Worm (Caenorhabditis elegans): ENCODE data around the gene let-4.

The let-4 gene

DNA sequence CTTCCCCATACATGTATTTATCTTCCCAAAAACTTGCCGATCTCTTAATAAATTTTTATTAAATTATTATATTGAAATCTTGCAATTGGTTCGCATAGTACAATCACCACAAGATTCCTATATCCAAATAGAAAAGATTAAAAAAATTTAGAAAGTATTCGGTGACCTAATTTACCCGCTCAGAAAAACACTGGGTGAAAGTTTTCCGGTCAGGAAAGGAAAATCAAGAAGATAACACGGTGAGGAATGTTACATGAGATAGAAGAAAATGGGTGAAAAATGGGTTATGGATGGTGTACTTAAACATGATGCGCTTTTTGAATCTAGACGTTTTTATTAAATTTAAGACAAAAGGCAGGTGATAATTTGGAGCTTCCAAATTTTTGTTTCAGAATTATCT, 3.1 kb downstream of the let-4 start:
- TF ChIP-seq him-1 (tag; optimal IDR thresholded peaks at IDR 0.05) (no peak), W03F9.2 (tag; optimal IDR thresholded peaks at IDR 0.05) (no peak), dao-5 (tag; optimal IDR thresholded peaks at IDR 0.05) (no peak)

DNA sequence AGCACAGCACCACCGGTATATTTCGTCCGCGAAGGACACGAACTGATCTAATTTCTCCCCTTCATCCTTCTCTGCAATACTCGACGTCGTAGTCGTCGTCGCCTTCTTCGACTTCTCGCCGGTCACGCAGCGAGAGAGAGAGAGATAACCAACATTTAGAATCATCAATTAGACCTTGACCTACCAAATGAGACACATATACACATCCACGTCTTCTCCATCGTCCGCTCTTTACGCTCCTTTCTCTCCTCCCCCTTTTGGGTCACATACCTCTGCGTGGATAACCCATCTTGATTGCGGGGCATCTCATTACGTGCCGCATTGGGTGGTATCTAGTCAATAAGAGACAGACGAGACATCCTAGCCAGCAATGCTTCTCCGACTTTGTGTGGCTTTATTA, 3.7 kb downstream of the let-4 start, which contains the start of gene sym-1:
TSS of gene sym-1 (plus strand) at position 194 of the 400 bp plus-strand sequence.
- TF ChIP-seq W03F9.2 (tag; optimal IDR thresholded peaks at IDR 0.05) (no peak), him-1 (tag; optimal IDR thresholded peaks at IDR 0.05) (no peak), dao-5 (tag; optimal IDR thresholded peaks at IDR 0.05) (no peak)

ce11 chrX:14584335-14584734, 6.6 kb downstream of the let-4 start:
- TF ChIP-seq him-1 (tag; optimal IDR thresholded peaks at IDR 0.05): no peak
- no peak for TF ChIP-seq W03F9.2 (tag; optimal IDR thresholded peaks at IDR 0.05)
- no peak for TF ChIP-seq dao-5 (tag; optimal IDR thresholded peaks at IDR 0.05)

DNA sequence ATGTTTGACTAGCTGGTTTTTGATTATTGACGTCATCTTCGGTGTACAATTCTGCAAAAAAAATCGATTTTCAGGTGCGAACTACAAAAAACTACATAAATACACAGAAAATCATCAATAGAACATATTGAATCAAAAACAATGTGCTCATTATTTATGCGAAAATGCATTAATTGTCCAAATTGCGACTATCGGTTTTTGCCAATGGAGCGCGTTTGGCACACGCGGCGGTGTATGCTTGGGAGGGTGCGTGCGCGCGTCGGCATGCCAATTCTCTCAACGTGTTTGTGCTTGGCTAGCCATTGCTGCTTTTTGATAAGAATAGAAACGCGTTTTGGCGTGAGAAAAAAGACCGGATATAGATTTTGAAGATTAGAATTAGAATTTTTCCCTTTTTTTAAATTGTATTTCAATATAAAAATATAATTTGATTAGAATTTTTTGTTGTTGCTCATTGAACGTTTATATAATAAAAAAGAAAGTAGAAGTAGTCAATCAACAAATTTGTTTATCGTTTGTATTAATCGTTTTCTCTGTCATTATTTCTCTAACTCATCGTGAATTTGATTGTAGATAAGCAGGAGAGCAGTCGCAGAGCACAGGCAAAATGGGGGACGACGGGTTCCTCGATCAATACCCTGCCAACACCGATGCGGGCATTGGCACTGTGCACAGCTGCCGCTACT, 11.5 kb downstream of the let-4 start, which contains the start of the genes C44H4.4 and tap-1:
TSS of gene C44H4.4 (minus strand) at position 51 of the 686 bp plus-strand sequence.
TSS of gene tap-1 (plus strand) at position 574 of the 686 bp plus-strand sequence.
- TF ChIP-seq him-1 (tag; optimal IDR thresholded peaks at IDR 0.05) (no peak), dao-5 (tag; optimal IDR thresholded peaks at IDR 0.05) (no peak), W03F9.2 (tag; optimal IDR thresholded peaks at IDR 0.05) (no peak)

DNA sequence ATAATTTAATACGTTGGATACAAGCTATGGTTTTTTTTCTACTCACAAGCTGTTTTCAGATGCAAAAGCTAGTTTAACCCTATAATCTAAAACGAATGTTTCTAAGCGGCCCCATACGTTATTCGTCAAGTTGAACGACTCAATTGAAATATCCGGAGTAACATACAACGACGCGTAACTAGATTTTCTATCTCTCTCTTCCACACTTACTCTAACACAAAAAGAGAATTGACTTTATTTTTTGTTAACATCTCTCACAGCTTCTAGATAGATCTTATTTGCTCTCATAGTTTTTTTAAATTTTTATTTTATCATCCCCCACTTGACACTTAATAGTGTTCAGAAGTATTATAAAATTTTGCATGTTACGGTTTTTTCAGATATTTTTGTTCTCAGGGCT, 15.5 kb downstream of the let-4 start:
- TF ChIP-seq him-1 (tag; optimal IDR thresholded peaks at IDR 0.05): no peak
- TF ChIP-seq dao-5 (tag; optimal IDR thresholded peaks at IDR 0.05): no peak
- no peak for TF ChIP-seq W03F9.2 (tag; optimal IDR thresholded peaks at IDR 0.05)

DNA sequence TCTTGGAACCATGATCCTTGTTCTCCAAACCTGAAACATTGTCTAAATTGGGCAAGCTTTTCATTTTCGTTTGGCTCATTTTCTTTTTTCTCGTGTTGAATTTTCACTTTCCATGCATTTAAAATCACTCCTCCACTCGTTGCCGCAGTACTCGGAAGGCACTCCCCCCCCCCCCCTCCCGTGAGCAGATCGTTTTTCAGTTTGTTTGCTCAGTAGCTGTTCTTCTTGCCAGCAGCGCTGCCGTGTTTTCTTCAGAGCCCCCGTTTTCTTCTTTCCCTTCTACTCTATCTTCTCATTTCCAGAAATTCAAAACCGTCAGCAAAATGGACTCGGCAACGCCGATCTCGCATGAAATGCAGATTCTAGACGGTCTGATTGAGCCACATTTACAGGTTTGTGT, 17.1 kb downstream of the let-4 start, which contains the start of gene C44H4.8:
TSS of gene C44H4.8 (plus strand) at position 301 of the 400 bp plus-strand sequence.
- TF ChIP-seq dao-5 (tag; optimal IDR thresholded peaks at IDR 0.05): no peak
- TF ChIP-seq him-1 (tag; optimal IDR thresholded peaks at IDR 0.05): no peak
- TF ChIP-seq W03F9.2 (tag; optimal IDR thresholded peaks at IDR 0.05): no peak

DNA sequence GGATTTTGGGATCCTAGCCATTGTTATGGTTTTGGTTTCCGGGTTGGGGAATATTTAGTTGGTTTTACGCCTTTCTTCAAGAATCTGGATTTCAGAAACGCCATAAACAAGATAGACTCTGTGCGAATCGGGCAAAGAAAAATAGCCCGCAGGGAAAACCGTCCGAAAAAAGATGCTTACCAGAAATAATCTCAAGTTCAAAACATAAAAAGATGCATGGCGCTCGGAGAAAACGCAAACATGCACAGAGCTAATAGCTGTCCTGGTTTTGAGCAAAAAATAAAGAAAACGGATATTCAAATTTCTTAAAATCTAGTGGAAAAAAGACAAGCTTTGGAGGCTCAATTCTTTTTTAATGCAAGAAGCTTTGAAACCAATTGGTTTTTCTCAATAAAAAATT, 21.5 kb downstream of the let-4 start, which contains the start of gene C44H4.6:
TSS of gene C44H4.6 (minus strand) at position 101 of the 400 bp plus-strand sequence.
- no peak for TF ChIP-seq him-1 (tag; optimal IDR thresholded peaks at IDR 0.05)
- no peak for TF ChIP-seq W03F9.2 (tag; optimal IDR thresholded peaks at IDR 0.05)
- no peak for TF ChIP-seq dao-5 (tag; optimal IDR thresholded peaks at IDR 0.05)

ce11 chrX:14602676-14603075, 24.9 kb downstream of the let-4 start, which contains the start of gene eor-2:
eor-2 (plus strand) TSS chrX:14603017.
- TF ChIP-seq W03F9.2 (tag; optimal IDR thresholded peaks at IDR 0.05) (no peak), dao-5 (tag; optimal IDR thresholded peaks at IDR 0.05) (no peak), him-1 (tag; optimal IDR thresholded peaks at IDR 0.05) (peak; percentile 23)

DNA sequence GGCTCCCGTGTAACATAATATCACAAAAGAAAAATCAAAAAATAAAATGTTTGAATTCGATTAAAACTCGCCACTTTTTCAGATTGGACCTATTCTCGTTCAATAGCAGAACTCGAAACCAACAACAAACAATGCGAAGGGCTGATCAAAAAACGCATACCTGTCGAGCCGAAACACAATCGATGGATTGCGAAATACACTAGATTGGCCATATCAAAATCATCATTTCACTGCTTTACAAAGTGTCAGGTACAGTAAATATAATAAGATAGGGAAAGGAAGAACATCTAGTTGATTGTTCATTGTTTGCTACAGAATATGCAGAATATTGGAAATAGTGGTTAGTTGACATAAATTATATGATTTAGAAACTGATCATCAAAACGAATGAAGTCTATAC, 30.0 kb downstream of the let-4 start:
- TF ChIP-seq W03F9.2 (tag; optimal IDR thresholded peaks at IDR 0.05): no peak
- no peak for TF ChIP-seq dao-5 (tag; optimal IDR thresholded peaks at IDR 0.05)
- no peak for TF ChIP-seq him-1 (tag; optimal IDR thresholded peaks at IDR 0.05)

DNA sequence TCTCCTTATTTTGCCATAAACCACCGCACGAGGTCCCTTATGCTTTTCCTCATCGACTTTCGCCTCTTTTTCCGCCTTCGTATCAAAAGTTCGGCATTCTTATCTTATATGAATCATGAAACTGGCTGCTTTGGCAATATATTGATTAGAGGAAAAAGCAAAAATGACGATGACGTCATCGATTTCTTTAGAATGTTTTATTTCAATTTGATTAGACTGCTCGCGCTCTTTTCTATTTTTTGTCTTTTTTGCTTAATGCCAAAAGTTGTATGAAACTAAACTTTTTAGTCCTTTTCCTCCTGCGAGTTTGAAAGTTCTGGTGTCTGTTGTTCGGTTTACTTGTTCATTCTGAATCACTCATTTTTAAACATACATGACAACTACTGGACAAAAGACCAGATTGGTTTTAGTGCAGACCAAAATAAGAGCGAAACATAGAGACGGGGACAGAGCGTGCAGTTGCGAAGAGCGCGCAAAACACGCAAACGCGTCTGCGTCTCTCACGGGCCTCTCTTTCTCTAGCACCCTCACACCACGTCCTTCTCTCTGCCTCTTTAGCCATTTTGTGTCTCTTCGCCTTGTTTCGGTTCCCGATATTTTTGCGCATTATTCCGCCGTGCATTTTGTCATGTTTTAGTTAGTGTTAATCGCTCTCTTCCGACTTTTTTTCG, 32.5 kb downstream of the let-4 start:
- no peak for TF ChIP-seq dao-5 (tag; optimal IDR thresholded peaks at IDR 0.05)
- TF ChIP-seq him-1 (tag; optimal IDR thresholded peaks at IDR 0.05): no peak
- no peak for TF ChIP-seq W03F9.2 (tag; optimal IDR thresholded peaks at IDR 0.05)

DNA sequence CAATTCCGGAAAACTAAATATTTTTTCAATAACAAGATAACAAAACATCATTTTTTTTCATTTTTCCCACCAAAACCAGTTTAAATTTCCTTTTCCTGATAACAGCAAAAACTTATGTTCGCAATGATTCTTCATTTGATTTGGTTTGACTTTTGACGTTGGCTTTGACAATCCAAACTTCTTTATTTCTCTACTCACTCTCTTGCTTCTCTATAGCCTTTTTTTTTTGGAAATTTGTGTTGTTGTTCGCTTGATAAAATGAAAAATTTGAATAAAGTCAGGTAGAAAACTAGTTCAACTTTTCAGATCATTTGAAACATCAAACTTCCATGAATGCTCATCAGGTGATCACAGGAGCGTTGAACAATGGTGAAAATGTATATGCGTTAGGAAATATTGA, 33.3 kb downstream of the let-4 start, which contains the start of gene rbc-1:
TSS of gene rbc-1 (plus strand) at position 301 of the 400 bp plus-strand sequence.
- TF ChIP-seq W03F9.2 (tag; optimal IDR thresholded peaks at IDR 0.05): no peak
- no peak for TF ChIP-seq dao-5 (tag; optimal IDR thresholded peaks at IDR 0.05)
- no peak for TF ChIP-seq him-1 (tag; optimal IDR thresholded peaks at IDR 0.05)

DNA sequence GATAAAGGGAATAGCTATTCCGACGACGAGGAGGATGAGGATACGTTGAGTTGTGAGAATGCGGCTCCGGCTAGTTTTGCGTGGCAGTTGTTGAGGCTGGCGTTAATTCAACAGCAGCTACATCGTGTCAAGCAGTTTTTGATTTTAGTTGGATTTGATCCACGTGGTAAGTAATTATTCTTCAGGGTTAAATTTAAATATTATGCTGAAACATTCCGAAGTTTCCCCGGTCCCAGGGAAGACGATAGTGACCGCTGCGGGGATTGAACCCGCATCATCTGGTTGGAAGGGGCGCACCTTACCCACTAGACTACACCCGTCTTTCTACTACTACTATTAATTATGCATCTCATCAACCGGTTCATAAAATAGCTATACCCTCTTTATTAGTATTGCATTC, 43.5 kb downstream of the let-4 start:
- no peak for TF ChIP-seq him-1 (tag; optimal IDR thresholded peaks at IDR 0.05)
- no peak for TF ChIP-seq W03F9.2 (tag; optimal IDR thresholded peaks at IDR 0.05)
- no peak for TF ChIP-seq dao-5 (tag; optimal IDR thresholded peaks at IDR 0.05)

ce11 chrX:14628816-14629215, 51.1 kb downstream of the let-4 start, which contains the start of gene F54E4.2:
F54E4.2 (minus strand) TSS chrX:14628916.
- no peak for TF ChIP-seq him-1 (tag; optimal IDR thresholded peaks at IDR 0.05)

Measured in whole organism, L4/young adult.